Worm (Caenorhabditis elegans) whole organism, L1 larva: ENCODE measurements around the gene M04C3.1.

Source experiments
- C16A3.4 ChIP-seq: fragments of 150-350 bp; optimal IDR thresholded peaks from 2 replicates; lab custom pipeline; 2014; ENCODE audit warnings: missing biosample characterization, missing genetic modification characterization
- C34B4.2 ChIP-seq: sonication (generic microtip); optimal IDR thresholded peaks from 2 replicates; lab custom pipeline; 2017; ENCODE audit warnings: mild to moderate bottlenecking, missing genetic modification characterization, missing compliant biosample characterization
- F16B12.6 ChIP-seq: fragments of 150-350 bp; optimal IDR thresholded peaks from 2 replicates; lab custom pipeline; 2014; ENCODE audit warnings: missing biosample characterization, missing genetic modification characterization
- blmp-1 ChIP-seq: fragments of 150-350 bp; optimal IDR thresholded peaks from 2 replicates; lab custom pipeline; 2014; ENCODE audit warnings: missing biosample characterization, missing genetic modification characterization
- ceh-63 ChIP-seq: fragments of 200-800 bp; sonication (Bioruptor generic); optimal IDR thresholded peaks from 2 replicates; lab custom pipeline; 2018; ENCODE audit warnings: mild to moderate bottlenecking, missing genetic modification characterization, missing compliant biosample characterization
- ceh-8 ChIP-seq: fragments of 200-800 bp; sonication (Bioruptor generic); optimal IDR thresholded peaks from 2 replicates; lab custom pipeline; 2018; ENCODE audit warnings: mild to moderate bottlenecking, missing genetic modification characterization, moderate library complexity, missing compliant biosample characterization
- ceh-82 ChIP-seq, 3 experiments: fragments of 150-350 bp in 1 of 3; sonication (generic microtip) in 2 of 3; optimal IDR thresholded peaks; 2 replicates each; lab custom pipeline; 2014 to 2017; ENCODE audit warnings: missing biosample characterization in 3 of 3, missing genetic modification characterization in 3 of 3
- ceh-90 ChIP-seq: sonication (generic microtip); optimal IDR thresholded peaks from 2 replicates; lab custom pipeline; 2016; ENCODE audit warnings: missing genetic modification characterization, missing compliant biosample characterization
- dsc-1 ChIP-seq: sonication (generic microtip); optimal IDR thresholded peaks from 2 replicates; lab custom pipeline; 2016; ENCODE audit warnings: mild to moderate bottlenecking, missing genetic modification characterization, missing compliant biosample characterization
- efl-3 ChIP-seq: fragments of 200-800 bp; sonication (Bioruptor generic); optimal IDR thresholded peaks from 2 replicates; lab custom pipeline; 2018; ENCODE audit warnings: mild to moderate bottlenecking, missing genetic modification characterization, missing compliant biosample characterization
- egl-13 ChIP-seq: sonication (generic microtip); optimal IDR thresholded peaks from 2 replicates; lab custom pipeline; 2016; ENCODE audit warnings: missing genotype, missing genetic modification reagents, missing genetic modification characterization, missing compliant biosample characterization
- elt-3 ChIP-seq, 6 experiments: fragments of 150-350 bp in 1 of 6; sonication (generic microtip); optimal IDR thresholded peaks; 2 replicates each; lab custom pipeline; 2017 to 2018; ENCODE audit warnings: missing biosample characterization in 6 of 6, missing genetic modification characterization in 6 of 6, inconsistent platforms in 1 of 6
- fkh-10 ChIP-seq: sonication (generic microtip); optimal IDR thresholded peaks from 2 replicates; lab custom pipeline; 2017; ENCODE audit warnings: missing biosample characterization, missing genetic modification reagents, missing genetic modification characterization
- fkh-4 ChIP-seq: sonication (generic microtip); optimal IDR thresholded peaks from 2 replicates; lab custom pipeline; 2016; ENCODE audit warnings: missing compliant biosample characterization, missing genetic modification characterization, borderline replicate concordance
- fkh-8 ChIP-seq: sonication (generic microtip); optimal IDR thresholded peaks from 2 replicates; lab custom pipeline; 2016; ENCODE audit warnings: mild to moderate bottlenecking, missing genetic modification characterization, missing compliant biosample characterization
- grh-1 ChIP-seq: fragments of 200-800 bp; sonication (Bioruptor generic); IDR thresholded peaks from 2 replicates; pipeline ENCODE4 v1.3.6; 2022; ENCODE audit warnings: missing genetic modification reagents, missing genetic modification characterization, missing compliant biosample characterization
- hlh-4 ChIP-seq: sonication (generic microtip); optimal IDR thresholded peaks from 2 replicates; lab custom pipeline; 2016; ENCODE audit warnings: mild to moderate bottlenecking, missing genetic modification characterization, missing compliant biosample characterization
- hpl-2 ChIP-seq: fragments of 150-350 bp; optimal IDR thresholded peaks from 2 replicates; lab custom pipeline; 2014; ENCODE audit warnings: missing biosample characterization, missing genetic modification reagents, missing genetic modification characterization
- isw-1 ChIP-seq: fragments of 200-800 bp; sonication (Bioruptor generic); IDR thresholded peaks from 2 replicates; pipeline ENCODE4 v1.3.6; 2022; ENCODE audit warnings: missing genetic modification characterization, missing compliant biosample characterization
- jun-1 ChIP-seq: fragments of 150-350 bp; optimal IDR thresholded peaks from 2 replicates; lab custom pipeline; 2014; ENCODE audit warnings: missing biosample characterization, missing genetic modification reagents, missing genetic modification characterization
- lin-13 ChIP-seq: fragments of 150-350 bp; optimal IDR thresholded peaks from 2 replicates; lab custom pipeline; 2014; ENCODE audit warnings: missing biosample characterization, missing genetic modification reagents, missing genetic modification characterization
- lin-14 ChIP-seq: fragments of 200-800 bp; sonication (Bioruptor generic); optimal IDR thresholded peaks from 2 replicates; lab custom pipeline; 2018; ENCODE audit warnings: mild to moderate bottlenecking, missing genetic modification characterization, moderate library complexity, missing compliant biosample characterization
- lir-3 ChIP-seq: sonication (generic microtip); optimal IDR thresholded peaks from 2 replicates; lab custom pipeline; 2016; ENCODE audit warnings: mild to moderate bottlenecking, missing genetic modification characterization, moderate library complexity, missing compliant biosample characterization; ENCODE audit not compliant: poor library complexity
- lsy-2 ChIP-seq, 2 experiments: fragments of 150-350 bp; optimal IDR thresholded peaks; 2 replicates each; lab custom pipeline; 2014; ENCODE audit warnings: missing biosample characterization in 2 of 2, missing genetic modification characterization in 2 of 2
- mdl-1 ChIP-seq, 2 experiments: fragments of 150-350 bp; optimal IDR thresholded peaks; 2 replicates each; lab custom pipeline; 2014 to 2017; ENCODE audit warnings: missing biosample characterization in 2 of 2, missing genetic modification characterization in 2 of 2, inconsistent platforms in 1 of 2
- nhr-20 ChIP-seq: sonication (generic microtip); optimal IDR thresholded peaks from 2 replicates; lab custom pipeline; 2016; ENCODE audit warnings: mild to moderate bottlenecking, missing genetic modification characterization, missing compliant biosample characterization
- nhr-237 ChIP-seq: fragments of 150-350 bp; optimal IDR thresholded peaks from 2 replicates; lab custom pipeline; 2014; ENCODE audit warnings: missing biosample characterization, missing genetic modification characterization
- nhr-28 ChIP-seq: fragments of 150-350 bp; optimal IDR thresholded peaks from 2 replicates; lab custom pipeline; 2014; ENCODE audit warnings: missing biosample characterization, missing genetic modification characterization
- nhr-47 ChIP-seq: sonication (generic microtip); optimal IDR thresholded peaks from 2 replicates; lab custom pipeline; 2016; ENCODE audit warnings: mild to moderate bottlenecking, missing genetic modification characterization, moderate library complexity, missing compliant biosample characterization
- nhr-71 ChIP-seq: sonication (generic microtip); optimal IDR thresholded peaks from 2 replicates; lab custom pipeline; 2016; ENCODE audit warnings: mild to moderate bottlenecking, missing genetic modification characterization, moderate library complexity, missing compliant biosample characterization
- nhr-76 ChIP-seq: sonication (generic microtip); optimal IDR thresholded peaks from 2 replicates; lab custom pipeline; 2017; ENCODE audit warnings: missing biosample characterization, missing genetic modification characterization
- nhr-85 ChIP-seq: sonication (generic microtip); peaks from one replicate; lab custom pipeline; 2016; ENCODE audit warnings: missing genetic modification characterization, inconsistent platforms, missing compliant biosample characterization
- nhr-90 ChIP-seq: sonication (generic microtip); optimal IDR thresholded peaks from 2 replicates; lab custom pipeline; 2016; ENCODE audit warnings: mild to moderate bottlenecking, missing genetic modification characterization, missing compliant biosample characterization; ENCODE audit not compliant: poor library complexity
- pag-3 ChIP-seq: sonication (generic microtip); optimal IDR thresholded peaks from 2 replicates; lab custom pipeline; 2017; ENCODE audit warnings: missing genetic modification characterization, mild to moderate bottlenecking, missing compliant biosample characterization, antibody characterized with exemption, borderline replicate concordance; ENCODE audit not compliant: insufficient read depth
- pqm-1 ChIP-seq: sonication (generic microtip); optimal IDR thresholded peaks from 3 replicates; lab custom pipeline; 2017; ENCODE audit warnings: missing biosample characterization, missing genetic modification characterization
- snpc-4 ChIP-seq: fragments of 150-350 bp; optimal IDR thresholded peaks from 2 replicates; lab custom pipeline; 2014; ENCODE audit warnings: missing biosample characterization, missing genetic modification characterization
- snu-23 ChIP-seq: sonication (generic microtip); optimal IDR thresholded peaks from 2 replicates; lab custom pipeline; 2016; ENCODE audit warnings: missing genetic modification characterization, missing compliant biosample characterization
- sup-37 ChIP-seq: fragments of 200-800 bp; sonication (Bioruptor generic); optimal IDR thresholded peaks from 2 replicates; lab custom pipeline; 2018; ENCODE audit warnings: mild to moderate bottlenecking, missing genetic modification characterization, missing compliant biosample characterization
- swsn-7 ChIP-seq: sonication (generic microtip); optimal IDR thresholded peaks from 2 replicates; lab custom pipeline; 2016; ENCODE audit warnings: missing genetic modification characterization, missing compliant biosample characterization
- tbx-2 ChIP-seq: sonication (generic microtip); optimal IDR thresholded peaks from 2 replicates; lab custom pipeline; 2016; ENCODE audit warnings: missing genetic modification characterization, missing compliant biosample characterization
- unc-130 ChIP-seq: fragments of 150-350 bp; optimal IDR thresholded peaks from 2 replicates; lab custom pipeline; 2017; ENCODE audit warnings: missing biosample characterization, missing genetic modification characterization, inconsistent platforms
- unc-62 ChIP-seq: fragments of 150-350 bp; optimal IDR thresholded peaks from 2 replicates; lab custom pipeline; 2014; ENCODE audit warnings: missing biosample characterization, missing genetic modification reagents, missing genetic modification characterization
- unc-86 ChIP-seq: sonication (generic microtip); optimal IDR thresholded peaks from 2 replicates; lab custom pipeline; 2016; ENCODE audit warnings: missing genetic modification characterization, missing compliant biosample characterization
- unc-98 ChIP-seq: fragments of 200-800 bp; sonication (Bioruptor generic); IDR thresholded peaks from 2 replicates; pipeline ENCODE4 v1.3.6; 2022; ENCODE audit warnings: missing genetic modification characterization, missing compliant biosample characterization
- vab-15 ChIP-seq: sonication (generic microtip); optimal IDR thresholded peaks from 2 replicates; lab custom pipeline; 2017; ENCODE audit warnings: missing genotype, mild to moderate bottlenecking, missing genetic modification characterization, missing compliant biosample characterization
- xbp-1 ChIP-seq: sonication (generic microtip); optimal IDR thresholded peaks from 2 replicates; lab custom pipeline; 2016; ENCODE audit warnings: missing genetic modification characterization, missing compliant biosample characterization
- zip-4 ChIP-seq: fragments of 200-800 bp; sonication (Bioruptor generic); optimal IDR thresholded peaks from 2 replicates; lab custom pipeline; 2018; ENCODE audit warnings: mild to moderate bottlenecking, missing genetic modification characterization, moderate library complexity, missing compliant biosample characterization
- ztf-4 ChIP-seq: fragments of 150-350 bp; optimal IDR thresholded peaks from 2 replicates; lab custom pipeline; 2014; ENCODE audit warnings: missing biosample characterization, missing genetic modification characterization

The M04C3.1 gene

DNA sequence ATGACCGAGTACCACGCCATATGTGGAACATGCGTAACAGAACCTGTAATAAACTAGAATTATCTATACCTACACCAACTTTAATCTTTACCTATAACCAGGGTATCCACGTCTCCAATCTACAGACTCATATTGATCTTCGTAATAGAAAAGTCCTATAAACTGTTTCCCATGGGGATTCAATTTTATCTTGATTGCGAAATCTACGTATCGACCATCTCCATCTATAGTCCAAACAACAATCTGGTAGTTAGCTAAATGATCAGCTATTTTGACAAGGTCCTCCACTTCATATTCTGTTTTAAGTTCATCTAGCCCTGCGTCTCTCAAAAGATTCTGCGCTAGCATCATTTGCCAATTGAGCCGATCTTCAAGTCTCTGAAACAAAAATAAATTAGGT lies 15.8 kb downstream of the M04C3.1 start (continued):
- TF ChIP-seq lin-14 (GFP tag; lab: Kevin White, UChicago) (peak; percentile 73), hpl-2 (GFP tag; lab: Kevin White, UChicago) (no peak), unc-86 (tag; lab: Kevin White, UChicago) (no peak), lir-3 (tag; lab: Kevin White, UChicago) (no peak), pqm-1 (tag; lab: Kevin White, UChicago) (no peak), nhr-85 (peak; percentile 95), mdl-1 (tag; optimal IDR thresholded peaks at IDR 0.05; lab: Kevin White, UChicago) (no peak), swsn-7 (tag; lab: Kevin White, UChicago) (no peak), fkh-8 (tag; lab: Kevin White, UChicago) (no peak), hlh-4 (tag; lab: Kevin White, UChicago) (no peak), pag-3 (tag; lab: Kevin White, UChicago) (no peak), ceh-82 (tag; optimal IDR thresholded peaks at IDR 0.05; lab: Kevin White, UChicago) (no peak), egl-13 (tag; lab: Kevin White, UChicago) (no peak), nhr-76 (tag; lab: Kevin White, UChicago) (no peak), C16A3.4 (tag; lab: Kevin White, UChicago) (no peak), zip-4 (GFP tag; lab: Kevin White, UChicago) (peak; percentile 19), isw-1 (no peak), snu-23 (peak; percentile 21), lin-13 (GFP tag; lab: Kevin White, UChicago) (no peak), unc-98 (no peak), xbp-1 (tag; lab: Kevin White, UChicago) (no peak), fkh-4 (no peak), grh-1 (GFP tag; lab: Robert Waterston, UW) (peak; percentile 45; the same call in 1 of the 2 replicates)
- TF ChIP-seq, all 84 proteins: peak for 10

- TF ChIP-seq lin-14 (GFP tag; lab: Kevin White, UChicago): peak; percentile 73
- TF ChIP-seq nhr-20 (tag; lab: Kevin White, UChicago): peak; percentile 74
- TF ChIP-seq pag-3 (tag; lab: Kevin White, UChicago): no peak
- peak; percentile 28 for TF ChIP-seq nhr-90 (tag; lab: Kevin White, UChicago)
- no peak for TF ChIP-seq nhr-76 (tag; lab: Kevin White, UChicago)
- no peak for TF ChIP-seq C34B4.2
- no peak for TF ChIP-seq unc-98
- peak; percentile 17 for TF ChIP-seq nhr-47 (tag; lab: Kevin White, UChicago)
- TF ChIP-seq unc-62: no peak
- TF ChIP-seq nhr-71: peak; percentile 54
- TF ChIP-seq nhr-85: peak; percentile 76
- peak; percentile 17 for TF ChIP-seq sup-37
- peak; percentile 56 for TF ChIP-seq snu-23
- no peak for TF ChIP-seq vab-15 (tag; lab: Kevin White, UChicago)
- no peak for TF ChIP-seq ceh-90 (tag; lab: Kevin White, UChicago)
- TF ChIP-seq jun-1: no peak
- peak in 1 of 2 experiments; percentile 18 for TF ChIP-seq lsy-2 (tag; optimal IDR thresholded peaks at IDR 0.05; lab: Kevin White, UChicago)
- TF ChIP-seq nhr-237 (tag; lab: Kevin White, UChicago): no peak
- TF ChIP-seq ceh-8 (GFP tag; lab: Kevin White, UChicago): no peak
- TF ChIP-seq nhr-28 (tag; lab: Kevin White, UChicago): no peak
- TF ChIP-seq blmp-1 (tag; lab: Kevin White, UChicago): peak; percentile 57
Observed at ce11 chrV:19428936-19429335, 16.5 kb downstream of the M04C3.1 start.

ce11 chrV:19428097-19428496 lies 17.3 kb downstream of the M04C3.1 start:
- TF ChIP-seq nhr-76 (tag; lab: Kevin White, UChicago) (no peak), ceh-8 (GFP tag; lab: Kevin White, UChicago) (no peak), nhr-47 (tag; lab: Kevin White, UChicago) (no peak), nhr-85 (peak; percentile 88), unc-98 (no peak), lin-14 (GFP tag; lab: Kevin White, UChicago) (peak; percentile 61), snpc-4 (tag; lab: Kevin White, UChicago) (no peak), efl-3 (GFP tag; lab: Kevin White, UChicago) (no peak), unc-130 (tag; lab: Kevin White, UChicago) (no peak), F16B12.6 (tag; lab: Kevin White, UChicago) (no peak), snu-23 (peak; percentile 55), dsc-1 (tag; lab: Kevin White, UChicago) (no peak), ztf-4 (no peak), fkh-10 (GFP tag; lab: Kevin White, UChicago) (no peak), jun-1 (no peak), tbx-2 (tag; lab: Kevin White, UChicago) (no peak), ceh-63 (GFP tag; lab: Kevin White, UChicago) (no peak), vab-15 (tag; lab: Kevin White, UChicago) (no peak), blmp-1 (tag; lab: Kevin White, UChicago) (peak; percentile 20), nhr-90 (tag; lab: Kevin White, UChicago) (peak; percentile 12), elt-3 (tag; optimal IDR thresholded peaks at IDR 0.05; lab: Kevin White, UChicago) (no peak), mdl-1 (tag; optimal IDR thresholded peaks at IDR 0.05; lab: Kevin White, UChicago) (no peak), sup-37 (no peak)
